Fruit fly (Drosophila melanogaster) whole organism, wandering third instar larva: ENCODE results near the gene CG14297.

Source experiments
- Dfd ChIP-seq: fragments of >200 bp; optimal IDR thresholded peaks from 2 replicates; lab custom pipeline; 2017; ENCODE audit warnings: missing biosample characterization, missing genetic modification characterization
- Dif ChIP-seq: fragments of 200-275, 200-300 bp; sonication (Bioruptor generic); optimal IDR thresholded peaks from 2 replicates; lab custom pipeline; 2018; ENCODE audit warnings: missing biosample characterization, missing genetic modification characterization; ENCODE audit not compliant: partially characterized antibody
- HLH106 ChIP-seq: fragments of 200-800 bp; optimal IDR thresholded peaks from 3 replicates; lab custom pipeline; 2019; ENCODE audit warnings: missing biosample characterization, mild to moderate bottlenecking, missing genetic modification characterization, moderate library complexity
- Hr83 ChIP-seq: fragments of 200-300 bp; sonication (Bioruptor generic); optimal IDR thresholded peaks from 2 replicates; lab custom pipeline; 2016; ENCODE audit warnings: missing biosample characterization, mild to moderate bottlenecking, missing genetic modification characterization, moderate library complexity; ENCODE audit not compliant: poor library complexity, severe bottlenecking
- Jra ChIP-seq: sonication (Bioruptor generic); optimal IDR thresholded peaks from 2 replicates; lab custom pipeline; 2016; ENCODE audit warnings: missing biosample characterization, missing genetic modification characterization
- dl ChIP-seq, 2 experiments: fragments of 175-275, 200-275 bp in 1 of 2; fragments of 200-275 bp in 1 of 2; sonication (Bioruptor generic); optimal IDR thresholded peaks; lab custom pipeline; 2018; ENCODE audit warnings: mild to moderate bottlenecking in 2 of 2, missing biosample characterization in 2 of 2, missing genetic modification characterization in 2 of 2, moderate library complexity in 2 of 2; ENCODE audit not compliant: partially characterized antibody in 2 of 2, insufficient read depth in 1 of 2
- rgr ChIP-seq: fragments of 200-800 bp; sonication (Bioruptor generic); optimal IDR thresholded peaks from 3 replicates; lab custom pipeline; 2016; ENCODE audit warnings: missing biosample characterization, mild to moderate bottlenecking, missing genetic modification characterization

CG14297 gene

DNA sequence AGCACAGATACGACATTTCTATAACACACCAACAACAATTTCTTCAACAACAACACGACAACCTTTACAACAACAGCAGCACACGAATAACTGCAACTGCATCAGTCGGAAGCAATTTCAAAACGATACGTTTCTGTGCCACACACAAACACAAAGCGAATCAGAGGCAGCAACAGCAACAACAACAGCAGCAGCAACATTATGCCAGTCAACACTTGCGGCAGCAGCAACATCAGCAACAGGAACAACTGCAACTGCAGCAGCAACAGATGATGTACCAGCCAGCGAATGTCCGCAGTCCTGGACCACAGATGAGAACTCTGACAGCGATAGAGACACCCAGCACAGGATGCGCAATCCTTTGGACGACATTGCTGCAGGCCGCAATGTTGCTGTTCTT is 49.4 kb downstream of the CG14297 start:
- TF ChIP-seq rgr (no peak), Jra (GFP tag; lab: Kevin White, UChicago) (no peak), dl (GFP tag; optimal IDR thresholded peaks at IDR 0.05; lab: Kevin White, UChicago; ENCODE audit: insufficient read depth in 1 of 2, partially characterized antibody in 2 of 2) (no peak), Dif (GFP tag; lab: Kevin White, UChicago) (no peak), Dfd (GFP tag; lab: Kevin White, UChicago) (peak; percentile 78), HLH106 (tag; lab: Kevin White, UChicago) (no peak), Hr83 (GFP tag; lab: Kevin White, UChicago) (no peak)
